Fruit fly (Drosophila melanogaster): ENCODE results near the gene CG12268.

The CG12268 gene

DNA sequence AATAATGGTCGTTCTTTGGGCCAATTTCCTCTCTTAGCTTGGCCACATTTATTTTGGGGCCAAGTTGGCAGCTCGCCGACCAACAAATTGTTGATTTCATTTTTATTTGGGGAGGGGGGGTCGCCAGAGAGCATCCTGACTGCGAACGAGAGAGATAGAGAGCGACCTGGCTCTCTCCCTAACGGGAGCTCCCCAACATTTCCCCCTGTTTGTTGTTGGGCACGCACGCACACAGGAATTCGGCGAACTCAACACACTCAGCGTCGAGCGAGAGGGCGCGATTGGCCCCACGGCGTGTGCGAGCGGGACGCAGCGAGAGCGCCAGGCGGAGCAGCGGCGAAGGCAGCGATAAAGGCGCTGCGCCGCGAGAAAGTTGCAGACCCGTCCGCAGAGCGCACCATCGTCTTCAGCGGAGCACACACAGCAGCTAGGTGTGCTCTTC, 14.6 kb upstream of the CG12268 start, which contains the start of gene CG31140 (continued):
- TF ChIP-seq CG14050 (GFP tag; IDR thresholded peaks at IDR 0.05) (no peak), CG1024 (GFP tag; IDR thresholded peaks at IDR 0.05) (no peak), YL-1 (GFP tag; optimal IDR thresholded peaks at IDR 0.05) (peak; percentile 23), Trl (optimal IDR thresholded peaks at IDR 0.05) (peak; percentile 71 to 76), Trl (GFP tag; optimal IDR thresholded peaks at IDR 0.05) (peak; percentile 13), Blimp-1 (GFP tag; optimal IDR thresholded peaks at IDR 0.05) (no peak), CG1233 (GFP tag; optimal IDR thresholded peaks at IDR 0.05) (no peak), sqz (GFP tag; optimal IDR thresholded peaks at IDR 0.05) (no peak), CG10274 (GFP tag; optimal IDR thresholded peaks at IDR 0.05) (no peak), CG7928 (GFP tag; optimal IDR thresholded peaks at IDR 0.05) (no peak), Gsc (GFP tag; IDR thresholded peaks at IDR 0.05) (no peak), sna (GFP tag; IDR thresholded peaks at IDR 0.05; ENCODE audit: partially characterized antibody) (0 out of 2 replicates have a peak, but pooled peaks have one; percentile 13), gcm (GFP tag; optimal IDR thresholded peaks at IDR 0.05) (no peak), row (GFP tag; IDR thresholded peaks at IDR 0.05) (peak; percentile 24; the same call in 1 of the 3 replicates), slp2 (GFP tag; optimal IDR thresholded peaks at IDR 0.05) (no peak), ase (GFP tag; IDR thresholded peaks at IDR 0.05) (no peak), CG13424 (tag; optimal IDR thresholded peaks at IDR 0.05) (no peak), CG13624 (GFP tag; optimal IDR thresholded peaks at IDR 0.05) (no peak), unpg (GFP tag; optimal IDR thresholded peaks at IDR 0.05) (no peak), rib (GFP tag; IDR thresholded peaks at IDR 0.05) (no peak), CG3163 (GFP tag; optimal IDR thresholded peaks at IDR 0.05) (no peak), CG11504 (tag; optimal IDR thresholded peaks at IDR 0.05) (peak; percentile 17), insv (GFP tag; optimal IDR thresholded peaks at IDR 0.05) (no peak), CG31441 (GFP tag; IDR thresholded peaks at IDR 0.05) (no peak), CG7786 (GFP tag; optimal IDR thresholded peaks at IDR 0.05) (no peak), lab (GFP tag; optimal IDR thresholded peaks at IDR 0.05) (peak; percentile 26), jing (GFP tag; optimal IDR thresholded peaks at IDR 0.05) (no peak), mam (GFP tag; optimal IDR thresholded peaks at IDR 0.05) (no peak), Stat92E (GFP tag; optimal IDR thresholded peaks at IDR 0.05) (no peak), NC2α (GFP tag; optimal IDR thresholded peaks at IDR 0.05) (no peak), stwl (tag; optimal IDR thresholded peaks at IDR 0.05) (peak; percentile 34), gsb-n (tag; optimal IDR thresholded peaks at IDR 0.05) (no peak), maf-S (GFP tag; optimal IDR thresholded peaks at IDR 0.05) (no peak), Dp (GFP tag; optimal IDR thresholded peaks at IDR 0.05) (peak; percentile 28), gro (GFP tag; optimal IDR thresholded peaks at IDR 0.05) (no peak), Deaf1 (tag; optimal IDR thresholded peaks at IDR 0.05) (peak; percentile 20), lov (optimal IDR thresholded peaks at IDR 0.05) (no peak), lov (GFP tag; IDR thresholded peaks at IDR 0.05) (no peak), CG11093 (GFP tag; IDR thresholded peaks at IDR 0.05) (no peak), Ssrp (tag; optimal IDR thresholded peaks at IDR 0.05) (no peak), fd96Cb (tag; optimal IDR thresholded peaks at IDR 0.05) (no peak), CG12769 (tag; optimal IDR thresholded peaks at IDR 0.05) (peak; percentile 76), fd3F (GFP tag; optimal IDR thresholded peaks at IDR 0.05) (no peak), CG13296 (GFP tag; optimal IDR thresholded peaks at IDR 0.05) (no peak), CG11695 (GFP tag; IDR thresholded peaks at IDR 0.05) (0 out of 3 replicates have a peak, but pooled peaks have one; percentile 28), pb (GFP tag; optimal IDR thresholded peaks at IDR 0.05) (peak; percentile 43), lola (GFP tag; optimal IDR thresholded peaks at IDR 0.05) (no peak), Elba2 (GFP tag; optimal IDR thresholded peaks at IDR 0.05) (no peak), CG4360 (GFP tag; IDR thresholded peaks at IDR 0.05) (peak; percentile 61), CG3065 (GFP tag; optimal IDR thresholded peaks at IDR 0.05) (no peak), lmd (GFP tag; IDR thresholded peaks at IDR 0.05) (no peak), CG7357 (GFP tag; IDR thresholded peaks at IDR 0.05) (no peak)

All from whole organism, embryonic.